Fruit fly (Drosophila melanogaster): ENCODE results near the gene peng.

- no peak for TF ChIP-seq CG8478 (optimal IDR thresholded peaks at IDR 0.05)
- TF ChIP-seq EcR (GFP tag; optimal IDR thresholded peaks at IDR 0.05) = no peak
- no peak for TF ChIP-seq pan (optimal IDR thresholded peaks at IDR 0.05)
- no peak for TF ChIP-seq usp (GFP tag; optimal IDR thresholded peaks at IDR 0.05)
Observed at dm6 chrX:21362878-21363277, 13.2 kb upstream of the peng start, which contains the start of the genes bbx and waw.
